Worm (Caenorhabditis elegans) whole organism, young adult: ENCODE results near the gene C45G9.9.
A peak's percentile ranks its signal among the peaks of the same experiment; 100 is the strongest.

Source experiments
- B0019.2 ChIP-seq: fragments of 200-800 bp; sonication (Bioruptor generic); conservative IDR thresholded peaks from 2 replicates; pipeline ENCODE4 v1.3.6; 2022; ENCODE audit warnings: missing genetic modification reagents, missing genetic modification characterization, missing compliant biosample characterization
- B0035.1 ChIP-seq: sonication (generic microtip); optimal IDR thresholded peaks from 2 replicates; lab custom pipeline; 2016; ENCODE audit warnings: missing genetic modification characterization, mild to moderate bottlenecking, missing compliant biosample characterization, missing genotype, missing genetic modification reagents
- B0336.3 ChIP-seq: fragments of 200-800 bp; sonication (Bioruptor generic); IDR thresholded peaks from 2 replicates; pipeline ENCODE4 v1.3.6; 2022; ENCODE audit warnings: missing genetic modification characterization, missing compliant biosample characterization
- D2030.7 ChIP-seq: fragments of 200-800 bp; sonication (Bioruptor generic); IDR thresholded peaks from 2 replicates; pipeline ENCODE4 v1.3.6; 2022; ENCODE audit warnings: missing genetic modification reagents, missing genetic modification characterization, missing compliant biosample characterization
- F37B4.10 ChIP-seq: fragments of 200-800 bp; sonication (Bioruptor generic); IDR thresholded peaks from 2 replicates; pipeline ENCODE4 v1.3.6; 2022; ENCODE audit warnings: missing genetic modification characterization, missing compliant biosample characterization
- F49E8.2 ChIP-seq: sonication (generic microtip); optimal IDR thresholded peaks from 3 replicates; lab custom pipeline; 2017; ENCODE audit warnings: missing genetic modification characterization, mild to moderate bottlenecking, missing compliant biosample characterization, antibody characterized with exemption, moderate library complexity; ENCODE audit not compliant: insufficient read depth
- F52B5.7 ChIP-seq: sonication (generic microtip); optimal IDR thresholded peaks from 2 replicates; lab custom pipeline; 2016; ENCODE audit warnings: mild to moderate bottlenecking, missing genetic modification characterization, missing compliant biosample characterization
- K12H6.12 ChIP-seq: fragments of 200-800 bp; sonication (Bioruptor generic); optimal IDR thresholded peaks from 2 replicates; lab custom pipeline; 2018; ENCODE audit warnings: mild to moderate bottlenecking, missing genetic modification characterization, missing compliant biosample characterization
- T26A5.8 ChIP-seq: sonication (generic microtip); optimal IDR thresholded peaks from 2 replicates; lab custom pipeline; 2016; ENCODE audit warnings: missing genetic modification characterization, missing compliant biosample characterization
- Y53F4B.3 ChIP-seq: fragments of 200-800 bp; sonication (Bioruptor generic); IDR thresholded peaks from 2 replicates; pipeline ENCODE4 v1.3.6; 2022; ENCODE audit warnings: missing genetic modification reagents, missing genetic modification characterization, missing compliant biosample characterization
- Y53G8AR.9 ChIP-seq: fragments of 200-800 bp; sonication (Bioruptor generic); conservative IDR thresholded peaks from 2 replicates; pipeline ENCODE4 v1.3.6; 2022; ENCODE audit warnings: missing genetic modification reagents, missing genetic modification characterization, missing compliant biosample characterization
- Y95B8A.8 ChIP-seq: fragments of 200-800 bp; sonication (Bioruptor generic); IDR thresholded peaks from 2 replicates; pipeline ENCODE4 v1.3.6; 2022; ENCODE audit warnings: missing genetic modification reagents, missing genetic modification characterization, missing compliant biosample characterization
- ZK185.1 ChIP-seq: sonication (generic microtip); optimal IDR thresholded peaks from 2 replicates; lab custom pipeline; 2016; ENCODE audit warnings: mild to moderate bottlenecking, missing genetic modification characterization, missing compliant biosample characterization; ENCODE audit not compliant: poor library complexity, severe bottlenecking
- athp-1 ChIP-seq: sonication (generic microtip); optimal IDR thresholded peaks from 2 replicates; lab custom pipeline; 2017; ENCODE audit warnings: mild to moderate bottlenecking, missing genetic modification characterization, missing compliant biosample characterization
- attf-3 ChIP-seq: fragments of 200-800 bp; sonication (Bioruptor generic); conservative IDR thresholded peaks from 2 replicates; pipeline ENCODE4 v1.3.6; 2022; ENCODE audit warnings: missing genetic modification reagents, missing genetic modification characterization, missing compliant biosample characterization
- attf-5 ChIP-seq: fragments of 200-800 bp; sonication (Bioruptor generic); optimal IDR thresholded peaks from 2 replicates; lab custom pipeline; 2018; ENCODE audit warnings: mild to moderate bottlenecking, missing genetic modification characterization, missing compliant biosample characterization
- bed-1 ChIP-seq: fragments of 200-800 bp; sonication (Bioruptor generic); IDR thresholded peaks from 2 replicates; pipeline ENCODE4 v1.3.6; 2022; ENCODE audit warnings: missing genetic modification reagents, missing genetic modification characterization, missing compliant biosample characterization
- ceh-27 ChIP-seq: fragments of 200-800 bp; sonication (Bioruptor generic); optimal IDR thresholded peaks from 2 replicates; lab custom pipeline; 2018; ENCODE audit warnings: mild to moderate bottlenecking, missing genetic modification characterization, moderate library complexity, missing compliant biosample characterization
- ceh-40 ChIP-seq: fragments of 200-800 bp; sonication (Bioruptor generic); IDR thresholded peaks from 2 replicates; pipeline ENCODE4 v1.3.6; 2022; ENCODE audit warnings: missing genetic modification characterization, missing compliant biosample characterization
- dpff-1 ChIP-seq: sonication (generic microtip); optimal IDR thresholded peaks from 2 replicates; lab custom pipeline; 2017; ENCODE audit warnings: mild to moderate bottlenecking, missing genetic modification characterization, missing compliant biosample characterization
- dpl-1 ChIP-seq: fragments of 150-350 bp; optimal IDR thresholded peaks from 2 replicates; lab custom pipeline; 2014; ENCODE audit warnings: missing biosample characterization, missing genetic modification reagents, missing genetic modification characterization
- egl-18 ChIP-seq: fragments of 200-800 bp; sonication (Bioruptor generic); IDR thresholded peaks from 2 replicates; pipeline ENCODE4 v1.3.6; 2022; ENCODE audit warnings: missing genetic modification reagents, missing genetic modification characterization, missing compliant biosample characterization
- ekl-4 ChIP-seq: fragments of 200-800 bp; sonication (Bioruptor generic); IDR thresholded peaks from 2 replicates; pipeline ENCODE4 v1.3.6; 2022; ENCODE audit warnings: missing genetic modification reagents, missing genetic modification characterization, missing compliant biosample characterization
- ets-4 ChIP-seq: fragments of 200-800 bp; sonication (Bioruptor generic); optimal IDR thresholded peaks from 2 replicates; lab custom pipeline; 2018; ENCODE audit warnings: mild to moderate bottlenecking, missing genetic modification characterization, missing compliant biosample characterization
- hrde-1 ChIP-seq: sonication (generic microtip); optimal IDR thresholded peaks from 2 replicates; lab custom pipeline; 2016; ENCODE audit warnings: missing genetic modification characterization, mild to moderate bottlenecking, missing compliant biosample characterization, moderate library complexity, missing genotype, missing genetic modification reagents, borderline replicate concordance
- lag-1 ChIP-seq: fragments of 200-800 bp; sonication (Bioruptor generic); IDR thresholded peaks from 2 replicates; pipeline ENCODE4 v1.3.6; 2022; ENCODE audit warnings: missing genetic modification reagents, missing genetic modification characterization, missing compliant biosample characterization
- lin-40 ChIP-seq: sonication (generic microtip); optimal IDR thresholded peaks from 2 replicates; lab custom pipeline; 2016; ENCODE audit warnings: missing genetic modification characterization, mild to moderate bottlenecking, missing compliant biosample characterization, missing genotype, missing genetic modification reagents
- lsy-27 ChIP-seq: sonication (generic microtip); optimal IDR thresholded peaks from 2 replicates; lab custom pipeline; 2017; ENCODE audit warnings: missing genetic modification characterization, mild to moderate bottlenecking, missing compliant biosample characterization, antibody characterized with exemption, missing genotype, borderline replicate concordance; ENCODE audit not compliant: insufficient read depth
- madf-3 ChIP-seq: fragments of 200-800 bp; sonication (Bioruptor generic); IDR thresholded peaks from 2 replicates; pipeline ENCODE4 v1.3.6; 2022; ENCODE audit warnings: missing genetic modification reagents, missing genetic modification characterization, missing compliant biosample characterization
- madf-6 ChIP-seq: fragments of 200-800 bp; sonication (Bioruptor generic); IDR thresholded peaks from 2 replicates; pipeline ENCODE4 v1.3.6; 2022; ENCODE audit warnings: missing genetic modification reagents, missing genetic modification characterization, missing compliant biosample characterization
- mes-4 ChIP-seq: sonication (generic microtip); optimal IDR thresholded peaks from 2 replicates; lab custom pipeline; 2016; ENCODE audit warnings: missing genotype, missing genetic modification characterization, missing compliant biosample characterization
- nfya-2 ChIP-seq: fragments of 200-800 bp; sonication (Bioruptor generic); IDR thresholded peaks from 2 replicates; pipeline ENCODE4 v1.3.6; 2022; ENCODE audit warnings: missing genetic modification reagents, missing genetic modification characterization, missing compliant biosample characterization
- nfyb-1 ChIP-seq: fragments of 200-800 bp; sonication (Bioruptor generic); IDR thresholded peaks from 2 replicates; pipeline ENCODE4 v1.3.6; 2022; ENCODE audit warnings: missing genetic modification reagents, missing genetic modification characterization, missing compliant biosample characterization
- nhr-120 ChIP-seq: fragments of 200-800 bp; sonication (Bioruptor generic); IDR thresholded peaks from 2 replicates; pipeline ENCODE4 v1.3.6; 2022; ENCODE audit warnings: missing genetic modification characterization, missing compliant biosample characterization
- nhr-27 ChIP-seq: fragments of 200-800 bp; sonication (Bioruptor generic); optimal IDR thresholded peaks from 2 replicates; lab custom pipeline; 2018; ENCODE audit warnings: mild to moderate bottlenecking, missing genetic modification characterization, moderate library complexity, missing compliant biosample characterization
- pbrm-1 ChIP-seq: fragments of 200-800 bp; sonication (Bioruptor generic); IDR thresholded peaks from 2 replicates; pipeline ENCODE4 v1.3.6; 2022; ENCODE audit warnings: missing genetic modification reagents, missing genetic modification characterization, missing compliant biosample characterization
- rcor-1 ChIP-seq: fragments of 200-800 bp; sonication (Bioruptor generic); IDR thresholded peaks from 2 replicates; pipeline ENCODE4 v1.3.6; 2022; ENCODE audit warnings: missing genetic modification reagents, missing genetic modification characterization, missing compliant biosample characterization
- rec-8 ChIP-seq, 2 experiments: sonication (generic microtip); optimal IDR thresholded peaks; 2 replicates each; lab custom pipeline; 2016; ENCODE audit warnings: mild to moderate bottlenecking in 2 of 2, missing genetic modification characterization in 2 of 2, missing genetic modification reagents in 2 of 2, missing genotype in 2 of 2, missing biosample characterization in 1 of 2, missing compliant biosample characterization in 1 of 2, moderate library complexity in 1 of 2
- sea-2 ChIP-seq: fragments of 200-800 bp; sonication (Bioruptor generic); IDR thresholded peaks from 2 replicates; pipeline ENCODE4 v1.3.6; 2022; ENCODE audit warnings: missing genetic modification characterization, missing compliant biosample characterization
- somi-1 ChIP-seq: fragments of 200-800 bp; sonication (Bioruptor generic); optimal IDR thresholded peaks from 2 replicates; lab custom pipeline; 2018; ENCODE audit warnings: mild to moderate bottlenecking, missing genetic modification characterization, missing compliant biosample characterization
- sptf-2 ChIP-seq: fragments of 200-800 bp; sonication (Bioruptor generic); optimal IDR thresholded peaks from 2 replicates; lab custom pipeline; 2018; ENCODE audit warnings: mild to moderate bottlenecking, missing genetic modification characterization, missing compliant biosample characterization
- tbp1 ChIP-seq: fragments of 200-800 bp; sonication (Bioruptor generic); optimal IDR thresholded peaks from 2 replicates; lab custom pipeline; 2018; ENCODE audit warnings: mild to moderate bottlenecking, missing genetic modification characterization, missing compliant biosample characterization
- ztf-6 ChIP-seq: fragments of 200-800 bp; sonication (Bioruptor generic); IDR thresholded peaks from 2 replicates; pipeline ENCODE4 v1.3.6; 2022; ENCODE audit warnings: missing genetic modification reagents, missing genetic modification characterization, missing compliant biosample characterization

C45G9.9 gene

DNA sequence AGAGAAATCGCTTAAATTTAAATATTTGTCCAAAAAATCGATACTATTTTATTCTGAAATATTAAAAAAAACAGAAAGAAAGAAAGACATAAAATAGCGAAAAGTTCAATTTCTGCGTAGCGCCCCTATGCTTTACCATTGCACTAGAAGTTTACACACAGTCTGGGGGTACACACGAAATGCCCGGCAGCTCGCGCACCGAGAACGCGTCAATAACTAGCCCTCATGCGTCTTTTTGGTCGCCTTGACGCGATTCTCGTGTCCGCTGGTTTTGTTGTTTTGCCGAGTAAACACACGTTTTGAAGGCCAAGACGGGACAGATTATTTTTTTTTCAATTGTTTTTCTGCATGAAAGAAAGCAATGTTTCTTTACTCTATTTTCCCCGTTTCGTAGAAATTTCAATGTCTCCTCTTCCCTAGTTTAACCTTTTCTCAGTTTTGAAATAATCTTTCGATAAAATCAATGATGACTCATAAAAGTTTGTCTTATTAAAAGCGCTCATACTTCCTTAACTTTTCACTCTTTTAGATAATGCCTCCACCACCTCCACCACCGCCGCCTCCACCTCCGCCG lies 37.4 kb downstream of the C45G9.9 start, which contains the start of gene wip-1 (continued):
- peak; percentile 98 for TF ChIP-seq Y95B8A.8
- TF ChIP-seq Y53F4B.3 (GFP tag; lab: Robert Waterston, UW): peak; percentile 88
- peak; percentile 96 for TF ChIP-seq D2030.7
- TF ChIP-seq ets-4 (GFP tag; lab: Kevin White, UChicago): peak; percentile 97
- peak; percentile 91 for TF ChIP-seq B0019.2 (GFP tag; lab: Robert Waterston, UW)
- TF ChIP-seq ceh-27 (GFP tag; lab: Kevin White, UChicago): peak; percentile 99
- TF ChIP-seq rec-8 (tag; optimal IDR thresholded peaks at IDR 0.05; lab: Kevin White, UChicago): peak; percentile 31 to 60
- TF ChIP-seq attf-5 (GFP tag; lab: Kevin White, UChicago): peak; percentile 100
- TF ChIP-seq somi-1 (GFP tag; lab: Kevin White, UChicago): peak; percentile 94
- TF ChIP-seq egl-18 (GFP tag; lab: Robert Waterston, UW): peak; percentile 86
- peak; percentile 96 for TF ChIP-seq madf-3 (GFP tag; lab: Robert Waterston, UW)
- TF ChIP-seq T26A5.8 (tag; lab: Kevin White, UChicago): no peak

DNA sequence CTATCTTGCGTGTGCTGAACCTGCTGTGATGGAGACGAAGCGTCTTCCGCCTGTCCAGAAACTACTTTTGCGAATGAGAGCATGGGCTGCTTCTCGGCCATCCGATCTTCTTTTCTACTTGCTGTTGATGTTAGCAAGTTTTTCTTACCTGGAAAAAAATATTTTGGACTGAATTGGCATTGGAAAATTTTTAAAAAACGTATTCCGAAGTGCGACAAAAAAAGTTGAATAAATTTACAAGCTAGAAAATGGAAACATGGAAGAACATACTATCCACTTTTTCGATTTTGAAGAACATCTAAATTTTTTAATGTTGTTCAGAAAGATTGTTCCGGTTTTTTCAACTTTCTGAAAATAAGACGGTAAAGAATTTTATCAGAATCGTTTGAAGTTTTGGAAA lies 38.1 kb downstream of the C45G9.9 start, which contains the start of gene larp-1:
Gene larp-1 (minus strand): TSS at position 101 of the 400 bp plus-strand sequence.
- TF ChIP-seq madf-3 (GFP tag; lab: Robert Waterston, UW) (0 out of 2 replicates have a peak, but pooled peaks have one; percentile 16), F52B5.7 (no peak)

DNA sequence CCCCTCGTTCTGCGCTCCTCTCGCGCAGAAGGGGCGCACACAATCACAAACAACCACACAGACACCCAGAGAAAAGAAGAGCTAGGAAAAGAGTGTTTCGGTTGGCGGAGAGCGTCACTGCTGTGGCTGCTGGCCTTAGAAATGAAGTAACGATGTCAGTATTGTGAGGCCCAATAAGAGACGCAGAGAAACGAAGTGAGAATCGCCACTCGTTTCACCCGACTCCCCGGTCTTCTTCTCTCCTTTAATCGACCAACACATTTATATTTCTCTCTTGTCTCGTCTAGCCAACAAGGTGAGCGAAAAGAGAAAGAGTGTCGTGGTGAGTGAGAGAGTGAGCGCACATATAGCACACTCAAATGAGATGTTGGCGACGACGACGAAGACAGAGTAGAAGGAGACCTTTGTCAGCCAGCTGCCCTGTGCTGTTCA lies 41.7 kb downstream of the C45G9.9 start:
- TF ChIP-seq tbp1 (GFP tag; lab: Kevin White, UChicago): peak; percentile 55
- no peak for TF ChIP-seq ztf-6 (GFP tag; lab: Robert Waterston, UW)
- TF ChIP-seq ceh-40 (GFP tag; lab: Robert Waterston, UW): 0 out of 2 replicates have a peak, but pooled peaks have one; percentile 48
- no peak for TF ChIP-seq dpff-1 (tag; lab: Kevin White, UChicago)
- no peak for TF ChIP-seq sea-2 (GFP tag; lab: Robert Waterston, UW)
- TF ChIP-seq nfya-2: no peak
- TF ChIP-seq F37B4.10 (GFP tag; lab: Robert Waterston, UW): 0 out of 2 replicates have a peak, but pooled peaks have one; percentile 21
- TF ChIP-seq F49E8.2 (tag; lab: Kevin White, UChicago): no peak
- TF ChIP-seq nhr-27 (tag; lab: Kevin White, UChicago): no peak
- TF ChIP-seq lsy-27 (tag; lab: Kevin White, UChicago): no peak
- TF ChIP-seq madf-3 (GFP tag; lab: Robert Waterston, UW): no peak
- no peak for TF ChIP-seq lag-1
- TF ChIP-seq egl-18 (GFP tag; lab: Robert Waterston, UW): no peak
- no peak for TF ChIP-seq mes-4 (tag; lab: Kevin White, UChicago)
- no peak for TF ChIP-seq attf-3 (GFP tag; lab: Robert Waterston, UW)
- TF ChIP-seq sptf-2: no peak
- TF ChIP-seq bed-1 (GFP tag; lab: Robert Waterston, UW): no peak
- TF ChIP-seq nfyb-1 (GFP tag; lab: Robert Waterston, UW): peak; percentile 77; the same call in 1 of the 2 replicates
- TF ChIP-seq lin-40 (tag; lab: Kevin White, UChicago): peak; percentile 86
- peak; percentile 46; the same call in 1 of the 2 replicates for TF ChIP-seq rcor-1
- peak; percentile 24 for TF ChIP-seq B0035.1
- TF ChIP-seq dpl-1: no peak
- TF ChIP-seq B0336.3 (GFP tag; lab: Robert Waterston, UW): peak; percentile 78
- peak; percentile 77; the same call in 1 of the 2 replicates for TF ChIP-seq ekl-4 (GFP tag; lab: Robert Waterston, UW)
- TF ChIP-seq athp-1 (tag; lab: Kevin White, UChicago): peak; percentile 30
- no peak for TF ChIP-seq D2030.7
- no peak for TF ChIP-seq madf-6
- no peak for TF ChIP-seq Y53G8AR.9 (GFP tag; lab: Robert Waterston, UW)
- TF ChIP-seq rec-8 (tag; optimal IDR thresholded peaks at IDR 0.05; lab: Kevin White, UChicago): no peak
- TF ChIP-seq F52B5.7: no peak
- TF ChIP-seq ZK185.1 (tag; lab: Kevin White, UChicago): peak; percentile 86
- peak; percentile 55; the same call in 1 of the 2 replicates for TF ChIP-seq pbrm-1 (GFP tag; lab: Robert Waterston, UW)
- no peak for TF ChIP-seq nhr-120 (GFP tag; lab: Robert Waterston, UW)
- peak; percentile 92 for TF ChIP-seq K12H6.12 (tag; lab: Kevin White, UChicago)
- no peak for TF ChIP-seq hrde-1 (tag; lab: Kevin White, UChicago)
